Worm (Caenorhabditis elegans) whole organism, young adult: ENCODE results near the gene srbc-82.

ENCODE experiments used
- C06A6.2 ChIP-seq: fragments of 200-800 bp; sonication (Bioruptor generic); conservative IDR thresholded peaks from 2 replicates; pipeline ENCODE4 v1.3.6; 2022; ENCODE audit warnings: missing genetic modification characterization, missing compliant biosample characterization
- C17E4.6 ChIP-seq: fragments of 200-800 bp; sonication (Bioruptor generic); IDR thresholded peaks from 2 replicates; pipeline ENCODE4 v1.3.6; 2022; ENCODE audit warnings: missing genetic modification reagents, missing genetic modification characterization, missing compliant biosample characterization
- F10E7.11 ChIP-seq: sonication (generic microtip); optimal IDR thresholded peaks from 2 replicates; lab custom pipeline; 2017; ENCODE audit warnings: mild to moderate bottlenecking, missing genetic modification characterization, moderate library complexity, missing compliant biosample characterization
- F22D6.2 ChIP-seq: sonication (generic microtip); optimal IDR thresholded peaks from 2 replicates; lab custom pipeline; 2016; ENCODE audit warnings: mild to moderate bottlenecking, missing genetic modification characterization, missing compliant biosample characterization
- F39B2.1 ChIP-seq: fragments of 200-800 bp; sonication (Bioruptor generic); IDR thresholded peaks from 2 replicates; pipeline ENCODE4 v1.3.6; 2022; ENCODE audit warnings: missing genetic modification reagents, missing genetic modification characterization, missing compliant biosample characterization
- F49E8.2 ChIP-seq: sonication (generic microtip); optimal IDR thresholded peaks from 3 replicates; lab custom pipeline; 2017; ENCODE audit warnings: missing genetic modification characterization, mild to moderate bottlenecking, missing compliant biosample characterization, antibody characterized with exemption, moderate library complexity; ENCODE audit not compliant: insufficient read depth
- F52B5.7 ChIP-seq: sonication (generic microtip); optimal IDR thresholded peaks from 2 replicates; lab custom pipeline; 2016; ENCODE audit warnings: mild to moderate bottlenecking, missing genetic modification characterization, missing compliant biosample characterization
- F57C9.4 ChIP-seq: sonication (generic microtip); optimal IDR thresholded peaks from 2 replicates; lab custom pipeline; 2017; ENCODE audit warnings: mild to moderate bottlenecking, missing genetic modification characterization, missing compliant biosample characterization
- T26A5.8 ChIP-seq: sonication (generic microtip); optimal IDR thresholded peaks from 2 replicates; lab custom pipeline; 2016; ENCODE audit warnings: missing genetic modification characterization, missing compliant biosample characterization
- Y53F4B.3 ChIP-seq: fragments of 200-800 bp; sonication (Bioruptor generic); IDR thresholded peaks from 2 replicates; pipeline ENCODE4 v1.3.6; 2022; ENCODE audit warnings: missing genetic modification reagents, missing genetic modification characterization, missing compliant biosample characterization
- Y79H2A.3 ChIP-seq: fragments of 200-800 bp; sonication (Bioruptor generic); conservative IDR thresholded peaks from 2 replicates; pipeline ENCODE4 v1.3.6; 2022; ENCODE audit warnings: missing genetic modification reagents, missing genetic modification characterization, missing compliant biosample characterization
- ZK185.1 ChIP-seq: sonication (generic microtip); optimal IDR thresholded peaks from 2 replicates; lab custom pipeline; 2016; ENCODE audit warnings: mild to moderate bottlenecking, missing genetic modification characterization, missing compliant biosample characterization; ENCODE audit not compliant: poor library complexity, severe bottlenecking
- aptf-3 ChIP-seq: fragments of 200-800 bp; sonication (Bioruptor generic); IDR thresholded peaks from 2 replicates; pipeline ENCODE4 v1.3.6; 2022; ENCODE audit warnings: missing genetic modification characterization, missing compliant biosample characterization
- attf-3 ChIP-seq: fragments of 200-800 bp; sonication (Bioruptor generic); conservative IDR thresholded peaks from 2 replicates; pipeline ENCODE4 v1.3.6; 2022; ENCODE audit warnings: missing genetic modification reagents, missing genetic modification characterization, missing compliant biosample characterization
- bed-1 ChIP-seq: fragments of 200-800 bp; sonication (Bioruptor generic); IDR thresholded peaks from 2 replicates; pipeline ENCODE4 v1.3.6; 2022; ENCODE audit warnings: missing genetic modification reagents, missing genetic modification characterization, missing compliant biosample characterization
- ccch-3 ChIP-seq: fragments of 200-800 bp; sonication (Bioruptor generic); optimal IDR thresholded peaks from 2 replicates; lab custom pipeline; 2018; ENCODE audit warnings: mild to moderate bottlenecking, missing genetic modification characterization, missing compliant biosample characterization
- ceh-40 ChIP-seq: fragments of 200-800 bp; sonication (Bioruptor generic); IDR thresholded peaks from 2 replicates; pipeline ENCODE4 v1.3.6; 2022; ENCODE audit warnings: missing genetic modification characterization, missing compliant biosample characterization
- chd-7 ChIP-seq: sonication (generic microtip); optimal IDR thresholded peaks from 2 replicates; lab custom pipeline; 2016; ENCODE audit warnings: mild to moderate bottlenecking, missing genetic modification characterization, moderate library complexity, missing compliant biosample characterization
- dox-1 ChIP-seq: fragments of 200-800 bp; sonication (Bioruptor generic); IDR thresholded peaks from 2 replicates; pipeline ENCODE4 v1.3.6; 2022; ENCODE audit warnings: missing genetic modification reagents, missing genetic modification characterization, missing compliant biosample characterization
- dpl-1 ChIP-seq: fragments of 150-350 bp; optimal IDR thresholded peaks from 2 replicates; lab custom pipeline; 2014; ENCODE audit warnings: missing biosample characterization, missing genetic modification reagents, missing genetic modification characterization
- egrh-3 ChIP-seq: fragments of 200-800 bp; sonication (Bioruptor generic); IDR thresholded peaks from 2 replicates; pipeline ENCODE4 v1.3.6; 2022; ENCODE audit warnings: missing genetic modification reagents, missing genetic modification characterization, missing compliant biosample characterization
- ekl-4 ChIP-seq: fragments of 200-800 bp; sonication (Bioruptor generic); IDR thresholded peaks from 2 replicates; pipeline ENCODE4 v1.3.6; 2022; ENCODE audit warnings: missing genetic modification reagents, missing genetic modification characterization, missing compliant biosample characterization
- him-1 ChIP-seq: sonication (generic microtip); optimal IDR thresholded peaks from 2 replicates; lab custom pipeline; 2016; ENCODE audit warnings: missing genotype, missing genetic modification reagents, missing genetic modification characterization, missing compliant biosample characterization
- hlh-26 ChIP-seq: fragments of 200-800 bp; sonication (Bioruptor generic); conservative IDR thresholded peaks from 2 replicates; pipeline ENCODE4 v1.3.6; 2022; ENCODE audit warnings: missing genetic modification reagents, missing genetic modification characterization, missing compliant biosample characterization
- let-607 ChIP-seq, 2 experiments: fragments of 200-800 bp in 1 of 2; sonication (Bioruptor generic) in 1 of 2; sonication (generic microtip) in 1 of 2; optimal IDR thresholded peaks; 2 replicates each; lab custom pipeline; 2016 to 2018; ENCODE audit warnings: mild to moderate bottlenecking in 2 of 2, missing compliant biosample characterization in 2 of 2, missing genetic modification characterization in 2 of 2, moderate library complexity in 2 of 2, missing genotype in 1 of 2
- lin-35 ChIP-seq, 3 experiments: fragments of 150-350 bp in 2 of 3; sonication (generic microtip) in 1 of 3; optimal IDR thresholded peaks; 2 replicates each; lab custom pipeline; 2014 to 2018; ENCODE audit warnings: missing biosample characterization in 3 of 3, missing genetic modification characterization in 3 of 3, missing genetic modification reagents in 3 of 3
- lin-54 ChIP-seq: fragments of 200-800 bp; sonication (Bioruptor generic); optimal IDR thresholded peaks from 2 replicates; lab custom pipeline; 2018; ENCODE audit warnings: mild to moderate bottlenecking, missing genetic modification characterization, missing compliant biosample characterization
- lsl-1 ChIP-seq: fragments of 200-800 bp; sonication (Bioruptor generic); optimal IDR thresholded peaks from 2 replicates; lab custom pipeline; 2018; ENCODE audit warnings: mild to moderate bottlenecking, missing genetic modification characterization, moderate library complexity, missing compliant biosample characterization
- lsy-27 ChIP-seq: sonication (generic microtip); optimal IDR thresholded peaks from 2 replicates; lab custom pipeline; 2017; ENCODE audit warnings: missing genetic modification characterization, mild to moderate bottlenecking, missing compliant biosample characterization, antibody characterized with exemption, missing genotype, borderline replicate concordance; ENCODE audit not compliant: insufficient read depth
- madf-3 ChIP-seq: fragments of 200-800 bp; sonication (Bioruptor generic); IDR thresholded peaks from 2 replicates; pipeline ENCODE4 v1.3.6; 2022; ENCODE audit warnings: missing genetic modification reagents, missing genetic modification characterization, missing compliant biosample characterization
- madf-6 ChIP-seq: fragments of 200-800 bp; sonication (Bioruptor generic); IDR thresholded peaks from 2 replicates; pipeline ENCODE4 v1.3.6; 2022; ENCODE audit warnings: missing genetic modification reagents, missing genetic modification characterization, missing compliant biosample characterization
- mel-28 ChIP-seq: sonication (generic microtip); optimal IDR thresholded peaks from 2 replicates; lab custom pipeline; 2016; ENCODE audit warnings: borderline replicate concordance, mild to moderate bottlenecking, missing genetic modification characterization, missing compliant biosample characterization
- nfya-2 ChIP-seq: fragments of 200-800 bp; sonication (Bioruptor generic); IDR thresholded peaks from 2 replicates; pipeline ENCODE4 v1.3.6; 2022; ENCODE audit warnings: missing genetic modification reagents, missing genetic modification characterization, missing compliant biosample characterization
- nhr-120 ChIP-seq: fragments of 200-800 bp; sonication (Bioruptor generic); IDR thresholded peaks from 2 replicates; pipeline ENCODE4 v1.3.6; 2022; ENCODE audit warnings: missing genetic modification characterization, missing compliant biosample characterization
- nhr-80 ChIP-seq: sonication (generic microtip); optimal IDR thresholded peaks from 2 replicates; lab custom pipeline; 2016; ENCODE audit warnings: missing genetic modification characterization, missing compliant biosample characterization
- nhr-90 ChIP-seq: sonication (generic microtip); optimal IDR thresholded peaks from 2 replicates; lab custom pipeline; 2016; ENCODE audit warnings: missing genotype, mild to moderate bottlenecking, missing genetic modification characterization, missing compliant biosample characterization
- rcor-1 ChIP-seq: fragments of 200-800 bp; sonication (Bioruptor generic); IDR thresholded peaks from 2 replicates; pipeline ENCODE4 v1.3.6; 2022; ENCODE audit warnings: missing genetic modification reagents, missing genetic modification characterization, missing compliant biosample characterization
- rec-8 ChIP-seq, 2 experiments: sonication (generic microtip); optimal IDR thresholded peaks; 2 replicates each; lab custom pipeline; 2016; ENCODE audit warnings: mild to moderate bottlenecking in 2 of 2, missing genetic modification characterization in 2 of 2, missing genetic modification reagents in 2 of 2, missing genotype in 2 of 2, missing biosample characterization in 1 of 2, missing compliant biosample characterization in 1 of 2, moderate library complexity in 1 of 2
- snpc-1.1 ChIP-seq: sonication (generic microtip); optimal IDR thresholded peaks from 2 replicates; lab custom pipeline; 2017; ENCODE audit warnings: missing genetic modification characterization, mild to moderate bottlenecking, missing compliant biosample characterization, antibody characterized with exemption, moderate library complexity, missing genotype, missing genetic modification reagents; ENCODE audit not compliant: insufficient read depth
- somi-1 ChIP-seq: fragments of 200-800 bp; sonication (Bioruptor generic); optimal IDR thresholded peaks from 2 replicates; lab custom pipeline; 2018; ENCODE audit warnings: mild to moderate bottlenecking, missing genetic modification characterization, missing compliant biosample characterization
- tbp1 ChIP-seq: fragments of 200-800 bp; sonication (Bioruptor generic); optimal IDR thresholded peaks from 2 replicates; lab custom pipeline; 2018; ENCODE audit warnings: mild to moderate bottlenecking, missing genetic modification characterization, missing compliant biosample characterization
- tbx-9 ChIP-seq: sonication (generic microtip); optimal IDR thresholded peaks from 2 replicates; lab custom pipeline; 2016; ENCODE audit warnings: borderline replicate concordance, missing genetic modification characterization, inconsistent platforms, missing compliant biosample characterization
- zfh-2 ChIP-seq: fragments of 200-800 bp; sonication (Bioruptor generic); conservative IDR thresholded peaks from 2 replicates; pipeline ENCODE4 v1.3.6; 2022; ENCODE audit warnings: missing genetic modification reagents, missing genetic modification characterization, missing compliant biosample characterization
- ztf-25 ChIP-seq: fragments of 200-800 bp; sonication (Bioruptor generic); IDR thresholded peaks from 2 replicates; pipeline ENCODE4 v1.3.6; 2022; ENCODE audit warnings: missing genetic modification reagents, missing genetic modification characterization, missing compliant biosample characterization

srbc-82 gene

DNA sequence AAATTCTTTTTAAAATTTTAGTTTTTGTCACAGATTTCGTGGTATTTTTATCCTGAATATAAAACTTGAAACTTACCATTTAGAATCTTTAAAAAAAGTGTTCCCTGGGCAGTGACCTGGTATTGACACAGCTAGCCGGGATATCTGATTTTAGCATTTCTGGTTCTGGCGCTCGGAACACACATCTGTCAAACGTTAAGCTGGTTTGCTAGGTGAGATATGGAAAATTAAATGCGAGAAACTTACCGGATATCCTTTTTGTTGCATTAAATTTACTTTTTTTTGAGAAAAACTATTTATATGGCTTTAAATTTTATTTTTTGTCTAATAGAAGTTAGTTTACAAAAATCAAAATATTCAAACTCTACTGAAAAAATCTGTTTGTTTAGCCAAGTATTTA is 14.6 kb upstream of the srbc-82 start, which contains the start of gene F28G4.4:
F28G4.4 (minus strand) TSS at position 101 of the 400 bp plus-strand sequence.
- TF ChIP-seq rec-8 (tag; optimal IDR thresholded peaks at IDR 0.05; lab: Kevin White, UChicago) (no peak), attf-3 (GFP tag; lab: Robert Waterston, UW) (no peak), ccch-3 (GFP tag; lab: Kevin White, UChicago) (no peak), nhr-120 (GFP tag; lab: Robert Waterston, UW) (no peak), aptf-3 (GFP tag; lab: Robert Waterston, UW) (no peak), nhr-90 (tag; lab: Kevin White, UChicago) (no peak), ceh-40 (no peak), F22D6.2 (no peak), let-607 (tag; optimal IDR thresholded peaks at IDR 0.05; lab: Kevin White, UChicago) (no peak), F52B5.7 (tag; lab: Kevin White, UChicago) (no peak), F10E7.11 (tag; lab: Kevin White, UChicago) (no peak), hlh-26 (no peak), F49E8.2 (tag; lab: Kevin White, UChicago) (no peak), madf-6 (GFP tag; lab: Robert Waterston, UW) (no peak), F39B2.1 (GFP tag; lab: Robert Waterston, UW) (no peak), Y79H2A.3 (GFP tag; lab: Robert Waterston, UW) (no peak), ztf-25 (no peak)

DNA sequence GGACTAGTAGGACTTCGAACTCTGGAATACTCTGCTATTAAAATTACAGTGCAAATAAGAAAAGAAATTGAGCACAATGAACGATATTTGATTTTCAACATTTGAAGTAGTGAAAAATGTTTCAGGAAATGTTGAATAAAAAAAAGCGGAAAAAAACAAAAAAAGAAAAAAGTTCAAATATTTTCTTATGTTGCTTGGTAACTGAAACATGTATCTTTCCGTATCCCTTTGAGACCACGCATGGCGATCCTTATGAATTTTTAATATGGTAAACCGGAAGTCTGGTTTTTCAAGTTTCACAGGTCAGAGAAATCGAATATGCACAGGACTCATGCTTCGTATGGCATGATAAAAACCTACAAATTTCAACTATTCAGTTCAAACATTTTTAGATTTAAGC is 12.8 kb upstream of the srbc-82 start, which contains the start of gene F28G4.3:
F28G4.3 (minus strand) TSS at position 101 of the 400 bp plus-strand sequence.
- TF ChIP-seq tbp1 (GFP tag; lab: Kevin White, UChicago) = no peak
- no peak for TF ChIP-seq zfh-2 (GFP tag; lab: Robert Waterston, UW)
- TF ChIP-seq C17E4.6 = no peak
- no peak for TF ChIP-seq ZK185.1
- no peak for TF ChIP-seq nfya-2 (GFP tag; lab: Robert Waterston, UW)
- TF ChIP-seq lin-35 (GFP tag; optimal IDR thresholded peaks at IDR 0.05; lab: Kevin White, UChicago) = no peak
- TF ChIP-seq mel-28 (tag; lab: Kevin White, UChicago) = no peak
- no peak for TF ChIP-seq him-1
- no peak for TF ChIP-seq Y53F4B.3 (GFP tag; lab: Robert Waterston, UW)
- no peak for TF ChIP-seq dpl-1 (GFP tag; lab: Kevin White, UChicago)
- no peak for TF ChIP-seq ekl-4
- no peak for TF ChIP-seq F22D6.2
- TF ChIP-seq somi-1 (GFP tag; lab: Kevin White, UChicago) = no peak
- no peak for TF ChIP-seq dox-1 (GFP tag; lab: Robert Waterston, UW)
- no peak for TF ChIP-seq C06A6.2 (GFP tag; lab: Robert Waterston, UW)
- no peak for TF ChIP-seq egrh-3
- TF ChIP-seq lsl-1 (GFP tag; lab: Kevin White, UChicago) = no peak
- TF ChIP-seq, all 124 proteins: peak for 0

DNA sequence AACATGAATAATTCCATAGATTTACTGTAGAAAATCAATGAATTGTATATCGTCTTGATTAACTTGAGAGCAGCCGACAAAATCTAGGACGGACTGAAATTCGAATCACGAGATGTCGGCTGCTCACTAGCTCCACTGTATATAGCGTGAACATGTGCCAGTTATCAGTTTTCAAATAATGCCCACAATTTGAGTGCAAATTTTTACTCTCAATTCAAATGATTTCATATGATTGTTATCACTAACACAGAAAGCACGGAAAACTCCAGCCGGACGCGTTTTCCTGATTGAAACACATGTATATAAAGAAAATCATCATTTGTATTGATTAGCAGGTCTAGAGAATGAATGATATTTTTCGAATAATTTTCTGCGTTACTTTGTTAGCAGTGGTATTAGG is 8.0 kb upstream of the srbc-82 start, which contains the start of gene oac-5:
oac-5 (plus strand) TSS at position 301 of the 400 bp plus-strand sequence.
- TF ChIP-seq Y79H2A.3 (GFP tag; lab: Robert Waterston, UW) = no peak
- peak; percentile 15 for TF ChIP-seq nhr-80 (tag; lab: Kevin White, UChicago)
- TF ChIP-seq, all 124 proteins: peak for 1

DNA sequence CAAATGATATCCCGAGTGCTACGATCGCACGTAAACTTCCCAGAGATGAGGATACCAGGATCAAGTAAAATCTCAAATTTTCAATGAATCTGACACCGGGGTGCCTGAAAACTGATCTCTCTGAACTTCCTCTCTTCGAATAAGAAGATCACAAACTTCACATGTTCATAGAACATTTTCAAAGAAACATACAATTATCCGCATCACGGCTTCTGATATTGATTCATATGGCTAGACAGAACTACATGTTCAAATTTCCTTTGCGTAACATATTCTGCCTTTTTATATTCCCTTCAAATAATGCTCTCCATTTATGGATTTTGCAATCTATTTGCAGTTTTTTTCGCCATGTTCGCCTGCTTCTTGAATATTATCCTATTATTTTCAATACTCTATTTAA is 3.3 kb upstream of the srbc-82 start, which contains the start of gene srbc-83:
srbc-83 (plus strand) TSS at position 301 of the 400 bp plus-strand sequence.
- TF ChIP-seq lin-54 (GFP tag; lab: Kevin White, UChicago) = no peak
- no peak for TF ChIP-seq snpc-1.1
- TF ChIP-seq tbx-9 (tag; lab: Kevin White, UChicago) = no peak
- TF ChIP-seq ZK185.1 = no peak
- no peak for TF ChIP-seq madf-3
- TF ChIP-seq lsy-27 (tag; lab: Kevin White, UChicago) = no peak
- TF ChIP-seq zfh-2 (GFP tag; lab: Robert Waterston, UW) = no peak
- TF ChIP-seq chd-7 = no peak
- TF ChIP-seq C17E4.6 = no peak
- TF ChIP-seq F57C9.4 (tag; lab: Kevin White, UChicago) = no peak
- no peak for TF ChIP-seq bed-1 (GFP tag; lab: Robert Waterston, UW)
- TF ChIP-seq T26A5.8 (tag; lab: Kevin White, UChicago) = no peak
- no peak for TF ChIP-seq rcor-1 (GFP tag; lab: Robert Waterston, UW)
